Worm (Caenorhabditis elegans) whole organism, midembryonic: ENCODE results near the gene Y48E1C.1.

Experiments used
- T22C8.4 ChIP-seq: fragments of 200-800 bp; sonication (Bioruptor generic); IDR thresholded peaks from 2 replicates; pipeline ENCODE4 v1.3.6; 2022; ENCODE audit warnings: missing genetic modification characterization, missing compliant biosample characterization
- flt-1 ChIP-seq: fragments of 200-800 bp; sonication (Bioruptor generic); IDR thresholded peaks from 2 replicates; pipeline ENCODE4 v1.3.6; 2022; ENCODE audit warnings: missing genetic modification characterization, missing compliant biosample characterization
- med-1 ChIP-seq: sonication (generic microtip); optimal IDR thresholded peaks from 2 replicates; lab custom pipeline; 2017; ENCODE audit warnings: missing genetic modification characterization, mild to moderate bottlenecking, missing compliant biosample characterization, antibody characterized with exemption, missing genetic modification reagents; ENCODE audit not compliant: insufficient read depth
- ztf-23 ChIP-seq: fragments of 200-800 bp; sonication (Bioruptor generic); IDR thresholded peaks from 2 replicates; pipeline ENCODE4 v1.3.6; 2022; ENCODE audit warnings: missing genetic modification reagents, missing genetic modification characterization, missing compliant biosample characterization
- ztf-29 ChIP-seq: fragments of 200-800 bp; sonication (Bioruptor generic); IDR thresholded peaks from 2 replicates; pipeline ENCODE4 v1.3.6; 2022; ENCODE audit warnings: missing genetic modification reagents, missing genetic modification characterization, missing compliant biosample characterization

DNA sequence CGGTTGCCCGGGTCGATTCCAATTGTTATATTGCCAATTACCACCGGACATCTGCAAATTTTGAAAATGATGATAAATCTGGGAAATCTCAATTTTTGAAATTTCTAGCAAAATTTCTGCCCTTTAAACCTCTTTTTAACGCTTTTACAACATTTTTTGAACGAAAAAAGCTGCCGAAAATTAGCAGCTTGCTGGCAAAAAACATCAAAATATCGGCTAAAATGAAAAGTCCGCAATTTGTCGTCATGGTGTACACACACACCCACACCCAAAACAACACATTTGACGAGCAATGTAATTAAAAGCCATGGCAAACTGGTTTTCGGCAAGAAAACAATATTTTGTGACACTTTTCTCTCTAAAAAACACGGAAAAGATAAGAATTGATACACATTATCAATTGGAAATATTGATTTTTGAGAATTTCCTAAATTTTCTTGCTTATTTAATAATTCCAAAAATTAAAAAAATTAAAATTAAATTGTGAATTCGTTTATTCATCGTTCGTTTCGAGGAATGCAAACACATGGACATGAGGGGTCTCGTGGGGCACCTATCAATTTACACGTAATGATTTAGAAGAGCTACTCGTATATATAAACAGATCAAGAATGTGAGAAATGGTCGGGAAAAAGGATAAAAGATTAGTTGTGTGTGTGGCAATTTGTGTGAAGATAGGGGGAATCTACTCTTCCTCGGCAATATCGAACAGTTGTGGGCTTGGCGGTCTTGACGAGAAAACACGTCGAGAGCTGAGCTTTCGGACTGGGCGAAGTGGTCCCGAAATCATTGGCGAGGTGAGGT lies 46.0 kb downstream of the Y48E1C.1 start, which contains the start of gene pqn-27:
- no peak for TF ChIP-seq ztf-29
- no peak for TF ChIP-seq ztf-23 (GFP tag; lab: Robert Waterston, UW)
- no peak for TF ChIP-seq med-1 (GFP tag; lab: Kevin White, UChicago)
- 0 out of 2 replicates have a peak, but pooled peaks have one; percentile 6 for TF ChIP-seq flt-1
- no peak for TF ChIP-seq T22C8.4 (GFP tag; lab: Robert Waterston, UW)
